Fruit fly (Drosophila melanogaster) whole organism, embryonic: ENCODE data around the gene CG32246.

Experiments
- ATbp ChIP-seq: fragments of 200-800 bp; sonication (Bioruptor generic); optimal IDR thresholded peaks from 2 replicates; lab custom pipeline; 2017; ENCODE audit warnings: missing biosample characterization, mild to moderate bottlenecking, missing genetic modification characterization, missing genetic modification reagents
- Abd-B ChIP-seq: fragments of 200-800 bp; sonication (Bioruptor generic); optimal IDR thresholded peaks from 2 replicates; lab custom pipeline; 2018; ENCODE audit warnings: missing biosample characterization, mild to moderate bottlenecking, missing genetic modification characterization, moderate library complexity
- Antp ChIP-seq: fragments of 200-800 bp; sonication (Bioruptor generic); optimal IDR thresholded peaks from 3 replicates; lab custom pipeline; 2016; ENCODE audit warnings: missing biosample characterization, missing genetic modification characterization
- Asciz ChIP-seq: fragments of 200-800 bp; sonication (Bioruptor generic); optimal IDR thresholded peaks from 2 replicates; lab custom pipeline; 2017; ENCODE audit warnings: missing biosample characterization, mild to moderate bottlenecking, missing genetic modification characterization, missing genetic modification reagents
- Awh ChIP-seq: fragments of 200-800 bp; sonication (Bioruptor generic); IDR thresholded peaks from 2 replicates; pipeline ENCODE4, ENCODE4 v1.3.6; 2022; ENCODE audit warnings: missing biosample characterization, missing genetic modification characterization
- B-H2 ChIP-seq: fragments of 200-800 bp; sonication (Bioruptor generic); optimal IDR thresholded peaks from 2 replicates; lab custom pipeline; 2018; ENCODE audit warnings: missing biosample characterization, mild to moderate bottlenecking, missing genetic modification characterization
- CG1024 ChIP-seq: fragments of 200-800 bp; sonication (Bioruptor generic); IDR thresholded peaks from 2 replicates; pipeline ENCODE4 v1.3.6; 2022; ENCODE audit warnings: missing biosample characterization, missing genetic modification characterization
- CG10366 ChIP-seq: fragments of 200-800 bp; sonication (Bioruptor generic); IDR thresholded peaks from 2 replicates; pipeline ENCODE4 v1.3.6; 2022; ENCODE audit warnings: missing biosample characterization, missing genetic modification characterization
- CG11093 ChIP-seq: fragments of 200-800 bp; sonication (Bioruptor generic); IDR thresholded peaks from 3 replicates; pipeline ENCODE4 v1.3.6; 2022; ENCODE audit warnings: missing biosample characterization, missing genetic modification characterization
- CG11247 ChIP-seq: fragments of 200-800 bp; sonication (Bioruptor generic); IDR thresholded peaks from 2 replicates; pipeline ENCODE4 v1.3.6; 2022; ENCODE audit warnings: missing biosample characterization, missing genetic modification characterization
- CG12155 ChIP-seq: fragments of 200-800 bp; sonication (Bioruptor generic); optimal IDR thresholded peaks from 3 replicates; lab custom pipeline; 2016; ENCODE audit warnings: missing biosample characterization, missing genetic modification characterization
- CG12659 ChIP-seq: fragments of 200-800 bp; sonication (Bioruptor generic); optimal IDR thresholded peaks from 3 replicates; lab custom pipeline; 2017; ENCODE audit warnings: mild to moderate bottlenecking, missing biosample characterization, missing genetic modification reagents, missing genetic modification characterization
- CG13775 ChIP-seq: fragments of 200-800 bp; sonication (Bioruptor generic); optimal IDR thresholded peaks from 3 replicates; lab custom pipeline; 2017; ENCODE audit warnings: missing biosample characterization, mild to moderate bottlenecking, missing genetic modification characterization
- CG17361 ChIP-seq: fragments of 200-800 bp; sonication (Bioruptor generic); IDR thresholded peaks from 3 replicates; pipeline ENCODE4 v1.3.6; 2022; ENCODE audit warnings: missing biosample characterization, missing genetic modification characterization
- CG17829 ChIP-seq: fragments of 200-800 bp; optimal IDR thresholded peaks from 2 replicates; lab custom pipeline; 2019; ENCODE audit warnings: missing biosample characterization, mild to moderate bottlenecking, missing genetic modification characterization, moderate library complexity
- CG2129 ChIP-seq: fragments of 200-800 bp; sonication (Bioruptor generic); IDR thresholded peaks from 2 replicates; pipeline ENCODE4 v1.3.6; 2022; ENCODE audit warnings: missing biosample characterization, missing genetic modification characterization; ENCODE audit not compliant: partially characterized antibody
- CG31224 ChIP-seq: fragments of 200-800 bp; sonication (Bioruptor generic); IDR thresholded peaks from 2 replicates; pipeline ENCODE4 v1.3.6; 2022; ENCODE audit warnings: missing biosample characterization, missing genetic modification characterization
- CG3163 ChIP-seq: fragments of 200-800 bp; sonication (Bioruptor generic); optimal IDR thresholded peaks from 3 replicates; lab custom pipeline; 2016; ENCODE audit warnings: missing biosample characterization, missing genetic modification characterization
- CG32772 ChIP-seq: fragments of 200-800 bp; sonication (Bioruptor generic); IDR thresholded peaks from 2 replicates; pipeline ENCODE4 v1.3.6; 2022; ENCODE audit warnings: missing biosample characterization, missing genetic modification characterization
- CG3838 ChIP-seq: fragments of 200-800 bp; sonication (Bioruptor generic); optimal IDR thresholded peaks from 3 replicates; lab custom pipeline; 2016; ENCODE audit warnings: missing biosample characterization, missing genetic modification characterization
- CG8765 ChIP-seq: fragments of 200-800 bp; sonication (Bioruptor generic); IDR thresholded peaks from 2 replicates; pipeline ENCODE4 v1.3.6; 2022; ENCODE audit warnings: missing biosample characterization, missing genetic modification characterization
- CG8924 ChIP-seq: fragments of 200-800 bp; optimal IDR thresholded peaks from 3 replicates; lab custom pipeline; 2019; ENCODE audit warnings: missing biosample characterization, mild to moderate bottlenecking, missing genetic modification characterization, moderate library complexity
- CG8944 ChIP-seq: fragments of 200-800 bp; sonication (Bioruptor generic); optimal IDR thresholded peaks from 3 replicates; lab custom pipeline; 2016; ENCODE audit warnings: missing biosample characterization, missing genetic modification characterization
- CG9609 ChIP-seq: fragments of 200-800 bp; sonication (Bioruptor generic); optimal IDR thresholded peaks from 3 replicates; lab custom pipeline; 2016; ENCODE audit warnings: missing biosample characterization, missing genetic modification characterization
- CG9727 ChIP-seq: fragments of 200-800 bp; sonication (Bioruptor generic); optimal IDR thresholded peaks from 3 replicates; lab custom pipeline; 2017; ENCODE audit warnings: missing biosample characterization, mild to moderate bottlenecking, missing genetic modification characterization
- CG9932 ChIP-seq: fragments of 200-800 bp; sonication (Bioruptor generic); IDR thresholded peaks from 2 replicates; pipeline ENCODE4 v1.3.6; 2022; ENCODE audit warnings: missing biosample characterization, missing genetic modification characterization
- D19B ChIP-seq: fragments of 200-800 bp; sonication (Bioruptor generic); optimal IDR thresholded peaks from 2 replicates; lab custom pipeline; 2017; ENCODE audit warnings: missing biosample characterization, mild to moderate bottlenecking, missing genetic modification characterization
- Dbx ChIP-seq: fragments of 200-800 bp; sonication (Bioruptor generic); IDR thresholded peaks from 3 replicates; pipeline ENCODE4 v1.3.6; 2022; ENCODE audit warnings: missing biosample characterization, missing genetic modification characterization
- Deaf1 ChIP-seq: fragments of 200-800 bp; optimal IDR thresholded peaks from 3 replicates; lab custom pipeline; 2019; ENCODE audit warnings: missing biosample characterization, mild to moderate bottlenecking, missing genetic modification characterization, moderate library complexity
- Dip2 ChIP-seq: fragments of 200-800 bp; sonication (Bioruptor generic); IDR thresholded peaks from 2 replicates; pipeline ENCODE4 v1.3.6; 2022; ENCODE audit warnings: missing biosample characterization, missing genetic modification characterization
- Fer1 ChIP-seq: fragments of 200-800 bp; sonication (Bioruptor generic); optimal IDR thresholded peaks from 2 replicates; lab custom pipeline; 2017; ENCODE audit warnings: missing biosample characterization, mild to moderate bottlenecking, missing genetic modification characterization
- H2.0 ChIP-seq: fragments of 200-800 bp; sonication (Bioruptor generic); IDR thresholded peaks from 2 replicates; pipeline ENCODE4 v1.3.6; 2022; ENCODE audit warnings: missing biosample characterization, missing genetic modification characterization
- Hand ChIP-seq: fragments of 200-800 bp; sonication (Bioruptor generic); optimal IDR thresholded peaks from 2 replicates; lab custom pipeline; 2017; ENCODE audit warnings: mild to moderate bottlenecking, missing biosample characterization, missing genetic modification reagents, missing genetic modification characterization
- Hmr ChIP-seq: fragments of 200-800 bp; sonication (Bioruptor generic); optimal IDR thresholded peaks from 3 replicates; lab custom pipeline; 2017; ENCODE audit warnings: mild to moderate bottlenecking, missing biosample characterization, missing genetic modification reagents, missing genetic modification characterization
- NFAT ChIP-seq: fragments of 200-800 bp; sonication (Bioruptor generic); IDR thresholded peaks from 2 replicates; pipeline ENCODE4 v1.3.6; 2022; ENCODE audit warnings: missing biosample characterization, missing genetic modification characterization
- Nf-YB ChIP-seq: fragments of 200-800 bp; sonication (Bioruptor generic); optimal IDR thresholded peaks from 3 replicates; lab custom pipeline; 2019; ENCODE audit warnings: missing biosample characterization, mild to moderate bottlenecking, missing genetic modification characterization, moderate library complexity
- Ravus ChIP-seq: fragments of 200-800 bp; sonication (Bioruptor generic); IDR thresholded peaks from 2 replicates; pipeline ENCODE4 v1.3.6; 2022; ENCODE audit warnings: missing biosample characterization, missing genetic modification characterization
- Ssrp ChIP-seq: fragments of 200-800 bp; sonication (Bioruptor generic); optimal IDR thresholded peaks from 2 replicates; lab custom pipeline; 2018; ENCODE audit warnings: missing biosample characterization, mild to moderate bottlenecking, missing genetic modification characterization, moderate library complexity
- Vsx1 ChIP-seq: fragments of 200-800 bp; sonication (Bioruptor generic); optimal IDR thresholded peaks from 2 replicates; lab custom pipeline; 2017; ENCODE audit warnings: missing biosample characterization, mild to moderate bottlenecking, missing genetic modification characterization, missing genetic modification reagents
- Xrp1 ChIP-seq: fragments of 200-800 bp; sonication (Bioruptor generic); IDR thresholded peaks from 2 replicates; pipeline ENCODE4 v1.3.6; 2022; ENCODE audit warnings: missing biosample characterization, missing genetic modification characterization
- amos ChIP-seq: fragments of 200-800 bp; sonication (Bioruptor generic); IDR thresholded peaks from 2 replicates; pipeline ENCODE4 v1.3.6; 2022; ENCODE audit warnings: missing biosample characterization, missing genetic modification characterization; ENCODE audit not compliant: partially characterized antibody
- bowl ChIP-seq: fragments of 200-800 bp; sonication (Bioruptor generic); IDR thresholded peaks from 2 replicates; pipeline ENCODE4 v1.3.6; 2022; ENCODE audit warnings: missing biosample characterization, missing genetic modification characterization
- dimm ChIP-seq: fragments of 200-800 bp; sonication (Bioruptor generic); IDR thresholded peaks from 2 replicates; pipeline ENCODE4 v1.3.6; 2022; ENCODE audit warnings: missing biosample characterization, missing genetic modification characterization
- dmrt11E ChIP-seq: fragments of 200-800 bp; sonication (Bioruptor generic); optimal IDR thresholded peaks from 3 replicates; lab custom pipeline; 2018; ENCODE audit warnings: missing biosample characterization, mild to moderate bottlenecking, missing genetic modification characterization, moderate library complexity
- fu2 ChIP-seq: fragments of 200-800 bp; sonication (Bioruptor generic); optimal IDR thresholded peaks from 2 replicates; lab custom pipeline; 2016; ENCODE audit warnings: missing biosample characterization, missing genetic modification characterization
- kay ChIP-seq: fragments of 200-800 bp; sonication (Bioruptor generic); optimal IDR thresholded peaks from 2 replicates; lab custom pipeline; 2016; ENCODE audit warnings: missing biosample characterization, missing genetic modification characterization
- nom ChIP-seq: fragments of 200-800 bp; sonication (Bioruptor generic); optimal IDR thresholded peaks from 2 replicates; lab custom pipeline; 2017; ENCODE audit warnings: missing biosample characterization, missing genetic modification characterization, mild to moderate bottlenecking, moderate library complexity, missing genetic modification reagents
- pita ChIP-seq: fragments of 200-800 bp; sonication (Bioruptor generic); optimal IDR thresholded peaks from 2 replicates; lab custom pipeline; 2017; ENCODE audit warnings: missing biosample characterization, mild to moderate bottlenecking, missing genetic modification characterization
- stc ChIP-seq: fragments of 200-800 bp; sonication (Bioruptor generic); IDR thresholded peaks from 2 replicates; pipeline ENCODE4 v1.3.6; 2022; ENCODE audit warnings: missing biosample characterization, missing genetic modification characterization
- stwl ChIP-seq: fragments of 200-800 bp; sonication (Bioruptor generic); optimal IDR thresholded peaks from 3 replicates; lab custom pipeline; 2018; ENCODE audit warnings: missing biosample characterization, mild to moderate bottlenecking, missing genetic modification characterization, moderate library complexity
- tx ChIP-seq: fragments of 200-800 bp; sonication (Bioruptor generic); optimal IDR thresholded peaks from 2 replicates; lab custom pipeline; 2016; ENCODE audit warnings: missing biosample characterization, missing genetic modification characterization

CG32246 gene

dm6 chr3L:4611311-4611710 lies 9.7 kb upstream of the CG32246 start (continued):
- TF ChIP-seq Dbx (GFP tag; lab: Robert Waterston, UW) (peak; percentile 45; the same call in 2 of the 3 replicates), CG9609 (GFP tag; lab: Kevin White, UChicago) (peak; percentile 2), dimm (GFP tag; lab: Robert Waterston, UW) (peak; percentile 68), Awh (GFP tag; lab: Robert Waterston, UW) (peak; percentile 80), CG3838 (GFP tag; lab: Kevin White, UChicago) (peak; percentile 23), Antp (GFP tag; lab: Kevin White, UChicago) (peak; percentile 70), CG11247 (GFP tag; lab: Robert Waterston, UW) (peak; percentile 55), CG17361 (peak; percentile 73; the same call in 2 of the 3 replicates), CG12659 (GFP tag; lab: Kevin White, UChicago) (peak; percentile 18), stc (GFP tag; lab: Robert Waterston, UW) (peak; percentile 79), CG3163 (GFP tag; lab: Kevin White, UChicago) (no peak), CG10366 (GFP tag; lab: Robert Waterston, UW) (peak; percentile 77), Ravus (GFP tag; lab: Robert Waterston, UW) (no peak), Fer1 (GFP tag; lab: Kevin White, UChicago) (no peak), stwl (tag; lab: Kevin White, UChicago) (peak; percentile 20), Xrp1 (GFP tag; lab: Robert Waterston, UW) (peak; percentile 89), CG9932 (no peak), CG32772 (GFP tag; lab: Robert Waterston, UW) (peak; percentile 78), Vsx1 (peak; percentile 45), Abd-B (GFP tag; lab: Kevin White, UChicago) (peak; percentile 61), CG8944 (GFP tag; lab: Kevin White, UChicago) (peak; percentile 46), Deaf1 (tag; lab: Kevin White, UChicago) (peak; percentile 5), D19B (GFP tag; lab: Kevin White, UChicago) (no peak), Hmr (GFP tag; lab: Kevin White, UChicago) (no peak), H2.0 (GFP tag; lab: Robert Waterston, UW) (peak; percentile 59), Hand (no peak), CG2129 (GFP tag; lab: Robert Waterston, UW) (no peak), B-H2 (GFP tag; lab: Kevin White, UChicago) (no peak), Dip2 (no peak), CG8765 (GFP tag; lab: Robert Waterston, UW) (peak; percentile 69; the same call in 1 of the 2 replicates), nom (GFP tag; lab: Kevin White, UChicago) (peak; percentile 49), Asciz (peak; percentile 68), fu2 (GFP tag; lab: Kevin White, UChicago) (no peak), dmrt11E (peak; percentile 81), CG13775 (peak; percentile 42), CG8924 (tag; lab: Kevin White, UChicago) (peak; percentile 59), pita (GFP tag; lab: Kevin White, UChicago) (no peak), Ssrp (tag; lab: Kevin White, UChicago) (peak; percentile 67), NFAT (no peak), CG11093 (peak; percentile 61), Nf-YB (peak; percentile 8), bowl (GFP tag; lab: Robert Waterston, UW) (0 out of 2 replicates have a peak, but pooled peaks have one; percentile 57), CG31224 (GFP tag; lab: Robert Waterston, UW) (peak; percentile 50; the same call in 1 of the 2 replicates), CG1024 (GFP tag; lab: Robert Waterston, UW) (peak; percentile 78), amos (GFP tag; lab: Robert Waterston, UW) (no peak), ATbp (peak; percentile 80), kay (GFP tag; lab: Kevin White, UChicago) (peak; percentile 56), CG9727 (GFP tag; lab: Kevin White, UChicago) (peak; percentile 73), CG17829 (tag; lab: Kevin White, UChicago) (peak; percentile 83), tx (GFP tag; lab: Kevin White, UChicago) (peak; percentile 24), CG12155 (peak; percentile 45)
